Fruit fly (Drosophila melanogaster) Kc167 (cell line): ENCODE data around the gene Boh1.

Experiments used
- Myc ChIP-seq: fragments of >200 bp; optimal IDR thresholded peaks from 2 replicates; lab custom pipeline; 2017; ENCODE audit warnings: missing external identifiers
- Sin3A ChIP-seq: fragments of >200 bp; optimal IDR thresholded peaks from 2 replicates; lab custom pipeline; 2018; ENCODE audit warnings: missing external identifiers
- h ChIP-seq: fragments of >200 bp; optimal IDR thresholded peaks from 3 replicates; lab custom pipeline; 2018; ENCODE audit warnings: missing external identifiers
- insv ChIP-seq: fragments of >200 bp; optimal IDR thresholded peaks from 3 replicates; lab custom pipeline; 2018; ENCODE audit warnings: missing external identifiers
- psq ChIP-seq: fragments of >200 bp; optimal IDR thresholded peaks from 2 replicates; lab custom pipeline; 2017; ENCODE audit warnings: missing external identifiers
- ttk ChIP-seq: sonication (Bioruptor generic); optimal IDR thresholded peaks from 2 replicates; lab custom pipeline; 2017; ENCODE audit warnings: missing external identifiers

- TF ChIP-seq psq (lab: Kevin White, UChicago) (no peak), ttk (lab: Kevin White, UChicago) (no peak), h (lab: Kevin White, UChicago) (no peak), insv (lab: Kevin White, UChicago) (no peak), Sin3A (lab: Kevin White, UChicago) (no peak), Myc (no peak)
Measured at dm6 chr3R:27937752-27938694, 18.8 kb upstream of the Boh1 start, which contains the start of the genes NSD and BOD1.
